Worm (Caenorhabditis elegans): ENCODE measurements around the gene T03E6.9.

- no peak for TF ChIP-seq ceh-82 (tag; optimal IDR thresholded peaks at IDR 0.05)
- no peak for TF ChIP-seq mdl-1 (tag; optimal IDR thresholded peaks at IDR 0.05)
- no peak for TF ChIP-seq fkh-10 (GFP tag; optimal IDR thresholded peaks at IDR 0.05)
- TF ChIP-seq ama-1 (optimal IDR thresholded peaks at IDR 0.05), result no peak
- TF ChIP-seq snpc-4 (tag; optimal IDR thresholded peaks at IDR 0.05), result no peak
- TF ChIP-seq ztf-4 (tag; optimal IDR thresholded peaks at IDR 0.05), result no peak
- TF ChIP-seq R02D3.7 (tag; optimal IDR thresholded peaks at IDR 0.05), result no peak
- no peak for TF ChIP-seq unc-62 (GFP tag; optimal IDR thresholded peaks at IDR 0.05)
These were observed 10.4 kb upstream of the T03E6.9 start, which contains the start of gene srw-54 for ce11 chrV:16610791-16611385.
